Worm (Caenorhabditis elegans): ENCODE data around the gene pph-4.2.

ce11 chrIII:12370011-12370506, 7.0 kb downstream of the pph-4.2 start, which contains the start of gene rpt-6:
- TF ChIP-seq nhr-11 (tag; optimal IDR thresholded peaks at IDR 0.05) (no peak), ama-1 (optimal IDR thresholded peaks at IDR 0.05) (peak; percentile 34), elt-3 (tag; optimal IDR thresholded peaks at IDR 0.05) (no peak), R02D3.7 (tag; optimal IDR thresholded peaks at IDR 0.05) (no peak), egl-5 (tag; optimal IDR thresholded peaks at IDR 0.05) (no peak), lin-15B (tag; optimal IDR thresholded peaks at IDR 0.05) (peak; percentile 63), nhr-12 (tag; optimal IDR thresholded peaks at IDR 0.05) (no peak), nhr-28 (tag; optimal IDR thresholded peaks at IDR 0.05) (no peak), snpc-4 (tag; optimal IDR thresholded peaks at IDR 0.05) (no peak), ceh-28 (tag; optimal IDR thresholded peaks at IDR 0.05) (no peak)

All from whole organism, L3 larva.